Fruit fly (Drosophila melanogaster) S2 (cell line): ENCODE results near the gene CG13713.

Experiments used
- CG8478 ChIP-seq: fragments of >200 bp; optimal IDR thresholded peaks from 2 replicates; lab custom pipeline; 2018
- CTCF ChIP-seq, 2 experiments: fragments of >200 bp; optimal IDR thresholded peaks; 2 replicates each; lab custom pipeline; 2018

dm6 chr3L:4721886-4722285, 24.5 kb downstream of the CG13713 start:
- TF ChIP-seq CG8478 (no peak), CTCF (optimal IDR thresholded peaks at IDR 0.05; lab: Kevin White, UChicago) (no peak)
